Fruit fly (Drosophila melanogaster): ENCODE results near the gene P5cr.

The P5cr gene

DNA sequence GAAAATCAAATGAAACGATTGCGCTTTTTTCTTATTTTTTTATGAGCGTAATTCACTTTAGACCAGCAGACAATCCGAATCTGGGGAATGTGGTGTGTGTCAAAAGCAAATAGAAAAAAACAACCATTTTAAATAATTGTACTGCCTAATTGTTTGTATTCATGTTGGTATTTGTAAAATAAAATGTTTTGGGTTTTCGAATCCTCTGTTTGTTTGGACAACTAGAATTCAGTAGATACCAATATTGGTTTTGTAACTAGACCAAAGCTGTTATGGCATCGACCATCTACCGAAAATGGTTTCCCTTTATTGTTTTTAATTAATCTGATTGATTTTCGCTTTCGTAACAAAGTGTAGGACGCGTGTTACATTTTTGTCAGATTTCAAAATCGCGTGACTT, 17.8 kb upstream of the P5cr start (continued):
- TF ChIP-seq dimm (GFP tag; IDR thresholded peaks at IDR 0.05) (no peak), dmrt11E (tag; optimal IDR thresholded peaks at IDR 0.05) (peak; percentile 23), CG3281 (GFP tag; optimal IDR thresholded peaks at IDR 0.05) (peak; percentile 6), CG2712 (tag; optimal IDR thresholded peaks at IDR 0.05) (peak; percentile 17), CG12299 (tag; optimal IDR thresholded peaks at IDR 0.05) (no peak), CG31224 (GFP tag; IDR thresholded peaks at IDR 0.05) (no peak), CoRest (tag; optimal IDR thresholded peaks at IDR 0.05) (peak; percentile 39), ken (GFP tag; IDR thresholded peaks at IDR 0.05) (no peak), Lhr (GFP tag; optimal IDR thresholded peaks at IDR 0.05) (no peak), CG12391 (tag; optimal IDR thresholded peaks at IDR 0.05) (no peak), Sox100B (GFP tag; optimal IDR thresholded peaks at IDR 0.05) (no peak), gem (tag; optimal IDR thresholded peaks at IDR 0.05) (peak; percentile 46), fu2 (GFP tag; optimal IDR thresholded peaks at IDR 0.05) (no peak), ac (GFP tag; optimal IDR thresholded peaks at IDR 0.05) (peak; percentile 5), bowl (GFP tag; IDR thresholded peaks at IDR 0.05) (no peak), CG9727 (GFP tag; optimal IDR thresholded peaks at IDR 0.05) (peak; percentile 42), CG4854 (GFP tag; optimal IDR thresholded peaks at IDR 0.05) (peak; percentile 10), Max (GFP tag; optimal IDR thresholded peaks at IDR 0.05) (peak; percentile 7), Pdp1 (GFP tag; optimal IDR thresholded peaks at IDR 0.05) (peak in 1 of 2 experiments; percentile 51), B-H2 (GFP tag; optimal IDR thresholded peaks at IDR 0.05) (no peak), lbe (GFP tag; optimal IDR thresholded peaks at IDR 0.05) (no peak), Xrp1 (GFP tag; IDR thresholded peaks at IDR 0.05) (peak; percentile 36; the same call in 1 of the 2 replicates), jigr1 (GFP tag; IDR thresholded peaks at IDR 0.05) (no peak), CG11504 (tag; optimal IDR thresholded peaks at IDR 0.05) (peak; percentile 9), CG14965 (GFP tag; optimal IDR thresholded peaks at IDR 0.05; ENCODE audit: borderline replicate concordance) (no peak), Fer2 (tag; optimal IDR thresholded peaks at IDR 0.05) (no peak), CG14710 (tag; optimal IDR thresholded peaks at IDR 0.05) (peak; percentile 12), fd3F (GFP tag; optimal IDR thresholded peaks at IDR 0.05) (peak; percentile 60), Jarid2 (GFP tag; optimal IDR thresholded peaks at IDR 0.05) (peak; percentile 4), CG11695 (GFP tag; IDR thresholded peaks at IDR 0.05) (peak; percentile 41; the same call in 1 of the 3 replicates)

DNA sequence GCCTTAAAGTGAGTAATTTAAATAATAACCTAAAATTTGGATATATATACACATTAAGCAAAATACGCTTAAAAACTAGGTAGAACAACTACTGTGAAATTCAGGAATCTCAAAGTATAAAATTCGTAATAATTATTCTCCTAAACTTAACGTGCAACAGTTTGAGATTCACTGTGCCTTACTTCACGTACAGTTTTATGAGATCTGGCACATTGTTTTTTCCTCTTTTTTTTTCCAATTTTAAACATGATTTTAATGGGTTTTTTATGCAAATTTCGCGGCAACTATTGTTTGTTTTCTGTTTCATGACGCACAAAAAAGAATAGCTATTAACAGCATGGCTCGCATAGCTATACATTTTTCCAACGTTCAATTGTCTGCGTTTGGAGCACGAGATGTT, 16.8 kb upstream of the P5cr start:
- peak; percentile 0 for TF ChIP-seq sqz (GFP tag; optimal IDR thresholded peaks at IDR 0.05)
- no peak for TF ChIP-seq Dek (tag; optimal IDR thresholded peaks at IDR 0.05)
- no peak for TF ChIP-seq chn (GFP tag; optimal IDR thresholded peaks at IDR 0.05)
- no peak for TF ChIP-seq crc (GFP tag; optimal IDR thresholded peaks at IDR 0.05)
- TF ChIP-seq CG17912 (GFP tag; optimal IDR thresholded peaks at IDR 0.05), result no peak
- no peak for TF ChIP-seq CG2120 (GFP tag; optimal IDR thresholded peaks at IDR 0.05)
- no peak for TF ChIP-seq Hr3 (GFP tag; optimal IDR thresholded peaks at IDR 0.05)
- no peak for TF ChIP-seq repo (GFP tag; optimal IDR thresholded peaks at IDR 0.05)
- TF ChIP-seq CG11456 (GFP tag; IDR thresholded peaks at IDR 0.05), result no peak
- TF ChIP-seq cad (GFP tag; optimal IDR thresholded peaks at IDR 0.05), result peak; percentile 67
- no peak for TF ChIP-seq chm (GFP tag; IDR thresholded peaks at IDR 0.05)
- TF ChIP-seq unpg (GFP tag; optimal IDR thresholded peaks at IDR 0.05), result no peak
- peak; percentile 96 for TF ChIP-seq CG6654 (GFP tag; optimal IDR thresholded peaks at IDR 0.05)
- TF ChIP-seq CG11504 (tag; optimal IDR thresholded peaks at IDR 0.05), result peak; percentile 92
- peak; percentile 9; the same call in 1 of the 2 replicates for TF ChIP-seq amos (GFP tag; IDR thresholded peaks at IDR 0.05; ENCODE audit: partially characterized antibody)
